Worm (Caenorhabditis elegans): ENCODE results near the gene D2096.10.

The D2096.10 gene

ce11 chrIV:8375381-8375780, 13.7 kb downstream of the D2096.10 start:
- TF ChIP-seq aptf-2 (GFP tag; conservative IDR thresholded peaks at IDR 0.05) (no peak), nfyb-1 (GFP tag; IDR thresholded peaks at IDR 0.05) (peak; percentile 83), Y95B8A.8 (GFP tag; IDR thresholded peaks at IDR 0.05) (peak; percentile 80), pbrm-1 (GFP tag; IDR thresholded peaks at IDR 0.05) (peak; percentile 62; the same call in 1 of the 2 replicates), F22D6.2 (tag; optimal IDR thresholded peaks at IDR 0.05) (no peak), ZK185.1 (tag; optimal IDR thresholded peaks at IDR 0.05; ENCODE audit: poor library complexity, severe bottlenecking) (peak; percentile 85), atf-7 (tag; optimal IDR thresholded peaks at IDR 0.05) (peak; percentile 31), unc-130 (GFP tag; optimal IDR thresholded peaks at IDR 0.05) (peak; percentile 85), gei-17 (GFP tag; optimal IDR thresholded peaks at IDR 0.05) (no peak), ets-4 (GFP tag; optimal IDR thresholded peaks at IDR 0.05) (no peak), T26A5.8 (tag; optimal IDR thresholded peaks at IDR 0.05) (no peak), K11D2.4 (GFP tag; IDR thresholded peaks at IDR 0.05) (peak; percentile 33; the same call in 1 of the 2 replicates), him-1 (tag; optimal IDR thresholded peaks at IDR 0.05) (peak; percentile 88), B0336.3 (GFP tag; IDR thresholded peaks at IDR 0.05) (peak; percentile 83), madf-8 (GFP tag; conservative IDR thresholded peaks at IDR 0.05) (0 out of 2 replicates have a peak, but pooled peaks have one; percentile 25), madf-10 (tag; optimal IDR thresholded peaks at IDR 0.05) (peak; percentile 56), F33H1.4 (GFP tag; IDR thresholded peaks at IDR 0.05) (peak; percentile 59), ztf-22 (GFP tag; optimal IDR thresholded peaks at IDR 0.05) (no peak), snpc-3.4 (tag; optimal IDR thresholded peaks at IDR 0.05) (peak; percentile 82), dpl-1 (GFP tag; optimal IDR thresholded peaks at IDR 0.05) (no peak), ztf-18 (tag; optimal IDR thresholded peaks at IDR 0.05) (peak; percentile 72), ztf-25 (GFP tag; IDR thresholded peaks at IDR 0.05) (peak; percentile 44; the same call in 1 of the 2 replicates), snpc-4 (GFP tag; optimal IDR thresholded peaks at IDR 0.05) (peak; percentile 86), snpc-4 (tag; optimal IDR thresholded peaks at IDR 0.05) (peak in 3 of 4 experiments; percentile 70 to 74 (median 71)), dox-1 (GFP tag; IDR thresholded peaks at IDR 0.05) (peak; percentile 82), ztf-26 (tag; optimal IDR thresholded peaks at IDR 0.05) (peak; percentile 42), xnd-1 (tag; optimal IDR thresholded peaks at IDR 0.05) (no peak), ama-1 (optimal IDR thresholded peaks at IDR 0.05) (peak; percentile 23), ama-1 (GFP tag; optimal IDR thresholded peaks at IDR 0.05) (peak; percentile 46 to 65), akir-1 (GFP tag; optimal IDR thresholded peaks at IDR 0.05) (no peak), athp-1 (tag; optimal IDR thresholded peaks at IDR 0.05) (peak; percentile 80), hmg-20 (GFP tag; IDR thresholded peaks at IDR 0.05) (0 out of 2 replicates have a peak, but pooled peaks have one; percentile 37), Y53F4B.3 (GFP tag; IDR thresholded peaks at IDR 0.05) (peak; percentile 20; the same call in 1 of the 2 replicates), F57A8.1 (GFP tag; optimal IDR thresholded peaks at IDR 0.05) (no peak), let-607 (tag; optimal IDR thresholded peaks at IDR 0.05) (peak in 1 of 2 experiments; percentile 50), F10E7.11 (tag; optimal IDR thresholded peaks at IDR 0.05) (no peak), pha-4 (tag; optimal IDR thresholded peaks at IDR 0.05) (no peak), sdz-38 (tag; optimal IDR thresholded peaks at IDR 0.05) (no peak), F52B5.7 (tag; optimal IDR thresholded peaks at IDR 0.05) (peak; percentile 74), F39B2.1 (GFP tag; IDR thresholded peaks at IDR 0.05) (no peak), dpff-1 (tag; optimal IDR thresholded peaks at IDR 0.05) (no peak), ceh-79 (tag; optimal IDR thresholded peaks at IDR 0.05) (peak; percentile 56), ceh-100 (GFP tag; IDR thresholded peaks at IDR 0.05) (no peak), lsy-27 (tag; optimal IDR thresholded peaks at IDR 0.05; ENCODE audit: borderline replicate concordance, insufficient read depth) (peak; percentile 71), nhr-179 (tag; optimal IDR thresholded peaks at IDR 0.05) (no peak), F55B11.4 (tag; optimal IDR thresholded peaks at IDR 0.05; ENCODE audit: borderline replicate concordance, insufficient read depth) (no peak), rpc-1 (optimal IDR thresholded peaks at IDR 0.05) (peak; percentile 87), rpc-1 (tag; optimal IDR thresholded peaks at IDR 0.05) (peak; percentile 86), ztf-6 (GFP tag; IDR thresholded peaks at IDR 0.05) (0 out of 2 replicates have a peak, but pooled peaks have one; percentile 48)

Data from whole organism, young adult.